Worm (Caenorhabditis elegans) whole organism, L1 larva: ENCODE data around the gene plrg-1.

ENCODE experiments used
- ama-1 ChIP-seq: fragments of 150-350 bp; optimal IDR thresholded peaks from 2 replicates; lab custom pipeline; 2014
- ceh-82 ChIP-seq, 3 experiments: fragments of 150-350 bp in 1 of 3; sonication (generic microtip) in 2 of 3; optimal IDR thresholded peaks; 2 replicates each; lab custom pipeline; 2014 to 2017; ENCODE audit warnings: missing biosample characterization in 3 of 3, missing genetic modification characterization in 3 of 3
- mdl-1 ChIP-seq, 2 experiments: fragments of 150-350 bp; optimal IDR thresholded peaks; 2 replicates each; lab custom pipeline; 2014 to 2017; ENCODE audit warnings: missing biosample characterization in 2 of 2, missing genetic modification characterization in 2 of 2, inconsistent platforms in 1 of 2
- ztf-4 ChIP-seq: fragments of 150-350 bp; optimal IDR thresholded peaks from 2 replicates; lab custom pipeline; 2014; ENCODE audit warnings: missing biosample characterization, missing genetic modification characterization

DNA sequence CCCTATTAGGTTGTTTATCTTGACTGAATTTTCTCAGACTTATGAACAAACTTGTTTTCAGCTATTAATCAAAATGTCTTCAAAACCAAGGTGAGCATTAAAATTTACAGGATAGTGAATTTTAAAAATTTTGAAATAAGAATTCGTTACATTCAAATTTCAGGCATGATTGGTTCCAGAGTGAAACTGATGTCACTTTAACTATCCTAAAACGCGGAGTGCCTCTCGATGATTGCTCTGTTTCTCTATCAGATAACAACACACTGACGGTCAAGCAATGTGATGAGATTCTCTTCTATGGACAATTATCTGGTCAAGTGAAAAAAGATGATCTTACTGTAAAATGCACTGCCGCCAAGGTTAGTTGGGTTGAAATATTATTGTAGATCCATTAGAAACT is 36.3 kb downstream of the plrg-1 start, which contains the start of gene D1054.3:
- TF ChIP-seq ceh-82 (tag; optimal IDR thresholded peaks at IDR 0.05; lab: Kevin White, UChicago) (no peak), ama-1 (lab: Kevin White, UChicago) (no peak), mdl-1 (tag; optimal IDR thresholded peaks at IDR 0.05; lab: Kevin White, UChicago) (no peak), ztf-4 (tag; lab: Kevin White, UChicago) (no peak)
